Fruit fly (Drosophila melanogaster) whole organism, prepupa: ENCODE measurements around the gene CG5664.

ENCODE experiments used
- CG6808 ChIP-seq: fragments of 200-800 bp; sonication (Bioruptor generic); optimal IDR thresholded peaks from 3 replicates; lab custom pipeline; 2017; ENCODE audit warnings: missing biosample characterization, missing genetic modification characterization, mild to moderate bottlenecking, moderate library complexity, missing genetic modification reagents
- Gug ChIP-seq: fragments of 200-800 bp; sonication (Bioruptor generic); IDR thresholded peaks from 2 replicates; pipeline ENCODE4 v1.3.6; 2022; ENCODE audit warnings: missing biosample characterization, missing genetic modification characterization
- Lpt ChIP-seq: fragments of 200-800 bp; sonication (Bioruptor generic); optimal IDR thresholded peaks from 3 replicates; lab custom pipeline; 2016; ENCODE audit warnings: missing biosample characterization, missing genetic modification characterization
- Sox14 ChIP-seq: fragments of 200-800 bp; sonication (Bioruptor generic); optimal IDR thresholded peaks from 3 replicates; lab custom pipeline; 2016; ENCODE audit warnings: missing biosample characterization, missing genetic modification characterization
- cyc ChIP-seq: fragments of 200-800 bp; sonication (Bioruptor generic); optimal IDR thresholded peaks from 3 replicates; lab custom pipeline; 2016; ENCODE audit warnings: missing biosample characterization, missing genetic modification characterization
- topi ChIP-seq: fragments of 200-800 bp; sonication (Bioruptor generic); optimal IDR thresholded peaks from 3 replicates; lab custom pipeline; 2016; ENCODE audit warnings: missing biosample characterization, missing genetic modification characterization

DNA sequence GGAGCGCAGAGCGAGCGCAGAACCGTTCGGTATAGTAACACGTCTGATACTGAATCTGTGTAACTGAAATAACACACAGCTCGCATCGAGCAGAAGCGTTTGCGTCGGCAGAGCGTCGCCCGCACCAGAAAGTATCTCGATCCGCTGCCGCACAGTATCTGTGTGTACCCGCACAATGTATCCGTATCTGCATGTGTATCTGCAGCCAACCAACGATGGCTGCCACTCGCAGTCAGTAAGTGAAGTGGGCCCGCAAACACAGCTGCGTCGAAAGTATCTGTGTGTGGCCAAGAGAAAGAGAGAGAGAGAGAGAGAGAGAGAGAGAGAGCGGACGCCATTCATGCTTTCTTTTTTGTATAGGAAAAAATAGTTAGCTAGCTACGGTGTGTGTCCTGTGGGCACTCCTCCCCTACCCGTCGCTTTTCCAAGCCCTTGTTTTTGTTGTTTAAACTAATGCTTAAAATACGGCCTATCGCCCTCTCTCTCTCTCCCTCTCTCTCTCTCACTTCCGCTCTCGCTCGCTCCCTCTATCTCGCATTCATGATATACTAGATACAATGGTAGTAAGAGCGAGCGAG lies 35.4 kb upstream of the CG5664 start, which contains the start of gene croc:
- TF ChIP-seq Lpt (no peak), topi (GFP tag; lab: Kevin White, UChicago) (no peak), Gug (GFP tag; lab: Robert Waterston, UW) (no peak), cyc (no peak), CG6808 (GFP tag; lab: Kevin White, UChicago) (no peak), Sox14 (no peak)
